Worm (Caenorhabditis elegans) whole organism, young adult: ENCODE measurements around the gene D1086.8.

Experiments used
- C06A6.2 ChIP-seq: fragments of 200-800 bp; sonication (Bioruptor generic); conservative IDR thresholded peaks from 2 replicates; pipeline ENCODE4 v1.3.6; 2022; ENCODE audit warnings: missing genetic modification characterization, missing compliant biosample characterization
- C17E4.6 ChIP-seq: fragments of 200-800 bp; sonication (Bioruptor generic); IDR thresholded peaks from 2 replicates; pipeline ENCODE4 v1.3.6; 2022; ENCODE audit warnings: missing genetic modification reagents, missing genetic modification characterization, missing compliant biosample characterization
- Y79H2A.3 ChIP-seq: fragments of 200-800 bp; sonication (Bioruptor generic); conservative IDR thresholded peaks from 2 replicates; pipeline ENCODE4 v1.3.6; 2022; ENCODE audit warnings: missing genetic modification reagents, missing genetic modification characterization, missing compliant biosample characterization
- ZK185.1 ChIP-seq: sonication (generic microtip); optimal IDR thresholded peaks from 2 replicates; lab custom pipeline; 2016; ENCODE audit warnings: mild to moderate bottlenecking, missing genetic modification characterization, missing compliant biosample characterization; ENCODE audit not compliant: poor library complexity, severe bottlenecking
- attf-6 ChIP-seq: fragments of 200-800 bp; sonication (Bioruptor generic); IDR thresholded peaks from 2 replicates; pipeline ENCODE4 v1.3.6; 2022; ENCODE audit warnings: missing genetic modification reagents, missing genetic modification characterization, missing compliant biosample characterization
- ccch-3 ChIP-seq: fragments of 200-800 bp; sonication (Bioruptor generic); optimal IDR thresholded peaks from 2 replicates; lab custom pipeline; 2018; ENCODE audit warnings: mild to moderate bottlenecking, missing genetic modification characterization, missing compliant biosample characterization
- cebp-2 ChIP-seq: fragments of 200-800 bp; sonication (Bioruptor generic); IDR thresholded peaks from 2 replicates; pipeline ENCODE4 v1.3.6; 2022; ENCODE audit warnings: missing genetic modification characterization, missing compliant biosample characterization
- ceh-27 ChIP-seq: fragments of 200-800 bp; sonication (Bioruptor generic); optimal IDR thresholded peaks from 2 replicates; lab custom pipeline; 2018; ENCODE audit warnings: mild to moderate bottlenecking, missing genetic modification characterization, moderate library complexity, missing compliant biosample characterization
- ceh-40 ChIP-seq: fragments of 200-800 bp; sonication (Bioruptor generic); IDR thresholded peaks from 2 replicates; pipeline ENCODE4 v1.3.6; 2022; ENCODE audit warnings: missing genetic modification characterization, missing compliant biosample characterization
- ceh-79 ChIP-seq: sonication (generic microtip); optimal IDR thresholded peaks from 2 replicates; lab custom pipeline; 2017; ENCODE audit warnings: mild to moderate bottlenecking, missing genetic modification characterization, missing compliant biosample characterization
- ceh-91 ChIP-seq: fragments of 200-800 bp; sonication (Bioruptor generic); IDR thresholded peaks from 2 replicates; pipeline ENCODE4 v1.3.6; 2022; ENCODE audit warnings: missing genetic modification reagents, missing genetic modification characterization, missing compliant biosample characterization
- chd-7 ChIP-seq: sonication (generic microtip); optimal IDR thresholded peaks from 2 replicates; lab custom pipeline; 2016; ENCODE audit warnings: mild to moderate bottlenecking, missing genetic modification characterization, moderate library complexity, missing compliant biosample characterization
- dpff-1 ChIP-seq: sonication (generic microtip); optimal IDR thresholded peaks from 2 replicates; lab custom pipeline; 2017; ENCODE audit warnings: mild to moderate bottlenecking, missing genetic modification characterization, missing compliant biosample characterization
- egrh-3 ChIP-seq: fragments of 200-800 bp; sonication (Bioruptor generic); IDR thresholded peaks from 2 replicates; pipeline ENCODE4 v1.3.6; 2022; ENCODE audit warnings: missing genetic modification reagents, missing genetic modification characterization, missing compliant biosample characterization
- gei-17 ChIP-seq: fragments of 200-800 bp; sonication (Bioruptor generic); optimal IDR thresholded peaks from 2 replicates; lab custom pipeline; 2018; ENCODE audit warnings: mild to moderate bottlenecking, missing genetic modification characterization, missing compliant biosample characterization
- hmg-1.2 ChIP-seq: fragments of 200-800 bp; sonication (Bioruptor generic); IDR thresholded peaks from 2 replicates; pipeline ENCODE4 v1.3.6; 2022; ENCODE audit warnings: missing genetic modification reagents, missing genetic modification characterization, missing compliant biosample characterization
- let-526 ChIP-seq: fragments of 200-800 bp; sonication (Bioruptor generic); IDR thresholded peaks from 2 replicates; pipeline ENCODE4 v1.3.6; 2022; ENCODE audit warnings: missing genetic modification reagents, missing genetic modification characterization, missing compliant biosample characterization
- let-607 ChIP-seq, 2 experiments: fragments of 200-800 bp in 1 of 2; sonication (Bioruptor generic) in 1 of 2; sonication (generic microtip) in 1 of 2; optimal IDR thresholded peaks; 2 replicates each; lab custom pipeline; 2016 to 2018; ENCODE audit warnings: mild to moderate bottlenecking in 2 of 2, missing compliant biosample characterization in 2 of 2, missing genetic modification characterization in 2 of 2, moderate library complexity in 2 of 2, missing genotype in 1 of 2
- lsy-27 ChIP-seq: sonication (generic microtip); optimal IDR thresholded peaks from 2 replicates; lab custom pipeline; 2017; ENCODE audit warnings: missing genetic modification characterization, mild to moderate bottlenecking, missing compliant biosample characterization, antibody characterized with exemption, missing genotype, borderline replicate concordance; ENCODE audit not compliant: insufficient read depth
- madf-3 ChIP-seq: fragments of 200-800 bp; sonication (Bioruptor generic); IDR thresholded peaks from 2 replicates; pipeline ENCODE4 v1.3.6; 2022; ENCODE audit warnings: missing genetic modification reagents, missing genetic modification characterization, missing compliant biosample characterization
- madf-8 ChIP-seq: fragments of 200-800 bp; sonication (Bioruptor generic); conservative IDR thresholded peaks from 2 replicates; pipeline ENCODE4 v1.3.6; 2022; ENCODE audit warnings: missing genetic modification reagents, missing genetic modification characterization, missing compliant biosample characterization
- mcd-1 ChIP-seq: fragments of 200-800 bp; sonication (Bioruptor generic); IDR thresholded peaks from 2 replicates; pipeline ENCODE4 v1.3.6; 2022; ENCODE audit warnings: missing genetic modification reagents, missing genetic modification characterization, missing compliant biosample characterization
- mxl-1 ChIP-seq: sonication (generic microtip); optimal IDR thresholded peaks from 2 replicates; lab custom pipeline; 2016; ENCODE audit warnings: missing genetic modification characterization, missing compliant biosample characterization
- nfyb-1 ChIP-seq: fragments of 200-800 bp; sonication (Bioruptor generic); IDR thresholded peaks from 2 replicates; pipeline ENCODE4 v1.3.6; 2022; ENCODE audit warnings: missing genetic modification reagents, missing genetic modification characterization, missing compliant biosample characterization
- nhr-120 ChIP-seq: fragments of 200-800 bp; sonication (Bioruptor generic); IDR thresholded peaks from 2 replicates; pipeline ENCODE4 v1.3.6; 2022; ENCODE audit warnings: missing genetic modification characterization, missing compliant biosample characterization
- nhr-90 ChIP-seq: sonication (generic microtip); optimal IDR thresholded peaks from 2 replicates; lab custom pipeline; 2016; ENCODE audit warnings: missing genotype, mild to moderate bottlenecking, missing genetic modification characterization, missing compliant biosample characterization
- pbrm-1 ChIP-seq: fragments of 200-800 bp; sonication (Bioruptor generic); IDR thresholded peaks from 2 replicates; pipeline ENCODE4 v1.3.6; 2022; ENCODE audit warnings: missing genetic modification reagents, missing genetic modification characterization, missing compliant biosample characterization
- pha-4 ChIP-seq: fragments of 150-350 bp; sonication (generic microtip); optimal IDR thresholded peaks from 2 replicates; lab custom pipeline; 2014; ENCODE audit warnings: missing biosample characterization, missing genetic modification reagents, missing genetic modification characterization
- sdz-38 ChIP-seq: sonication (generic microtip); optimal IDR thresholded peaks from 2 replicates; lab custom pipeline; 2016; ENCODE audit warnings: missing genotype, missing genetic modification characterization, missing compliant biosample characterization
- snpc-1.3 ChIP-seq: sonication (generic microtip); optimal IDR thresholded peaks from 2 replicates; lab custom pipeline; 2017; ENCODE audit warnings: missing genetic modification characterization, mild to moderate bottlenecking, missing compliant biosample characterization, antibody characterized with exemption, moderate library complexity, missing genotype, missing genetic modification reagents; ENCODE audit not compliant: insufficient read depth
- snpc-3.4 ChIP-seq: sonication (generic microtip); optimal IDR thresholded peaks from 2 replicates; lab custom pipeline; 2017; ENCODE audit warnings: missing genetic modification characterization, mild to moderate bottlenecking, missing compliant biosample characterization, antibody characterized with exemption, moderate library complexity, missing genotype, missing genetic modification reagents
- tlf-1 ChIP-seq: fragments of 200-800 bp; sonication (Bioruptor generic); optimal IDR thresholded peaks from 2 replicates; lab custom pipeline; 2018; ENCODE audit warnings: mild to moderate bottlenecking, missing genetic modification characterization, missing compliant biosample characterization
- unc-130 ChIP-seq: sonication (generic microtip); optimal IDR thresholded peaks from 2 replicates; lab custom pipeline; 2016; ENCODE audit warnings: missing genetic modification reagents, missing genetic modification characterization, missing compliant biosample characterization
- ztf-22 ChIP-seq: fragments of 200-800 bp; sonication (Bioruptor generic); optimal IDR thresholded peaks from 2 replicates; lab custom pipeline; 2018; ENCODE audit warnings: mild to moderate bottlenecking, missing genetic modification characterization, moderate library complexity, missing compliant biosample characterization
- ztf-26 ChIP-seq: sonication (generic microtip); optimal IDR thresholded peaks from 2 replicates; lab custom pipeline; 2017; ENCODE audit warnings: missing genetic modification characterization, missing compliant biosample characterization
- ztf-28 ChIP-seq: fragments of 200-800 bp; sonication (Bioruptor generic); IDR thresholded peaks from 2 replicates; pipeline ENCODE4 v1.3.6; 2022; ENCODE audit warnings: missing genetic modification reagents, missing genetic modification characterization, missing compliant biosample characterization

D1086.8 gene

DNA sequence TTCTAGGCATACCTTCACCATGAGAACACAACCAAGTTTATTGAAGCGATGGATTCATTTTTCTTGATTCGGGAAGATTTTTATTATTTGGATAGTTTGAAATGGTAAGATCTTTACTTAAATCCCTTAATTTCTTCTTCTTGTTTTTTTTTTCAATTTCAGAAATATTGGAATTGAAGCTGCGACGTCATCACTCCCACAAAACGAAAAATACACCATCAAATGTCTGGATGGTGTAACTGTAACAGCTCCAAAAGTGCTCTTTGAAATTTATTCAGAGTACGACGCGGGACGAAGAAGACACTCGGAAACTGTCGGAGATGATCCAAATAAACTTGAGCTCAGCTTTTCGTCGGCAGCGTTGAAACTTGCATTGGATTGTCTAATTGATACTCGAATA, 29.5 kb upstream of the D1086.8 start, which contains the start of gene D1086.21:
TSS of gene D1086.21 (plus strand) at position 301 of the 400 bp plus-strand sequence.
- no peak for TF ChIP-seq nhr-90 (tag; lab: Kevin White, UChicago)
- no peak for TF ChIP-seq let-526 (GFP tag; lab: Robert Waterston, UW)
- TF ChIP-seq madf-8 (GFP tag; lab: Robert Waterston, UW): no peak
- TF ChIP-seq ZK185.1 (tag; lab: Kevin White, UChicago): no peak
- TF ChIP-seq egrh-3 (GFP tag; lab: Robert Waterston, UW): no peak
- TF ChIP-seq unc-130 (GFP tag; lab: Kevin White, UChicago): no peak
- TF ChIP-seq pha-4: no peak
- no peak for TF ChIP-seq ztf-26
- TF ChIP-seq dpff-1 (tag; lab: Kevin White, UChicago): no peak
- no peak for TF ChIP-seq chd-7
- no peak for TF ChIP-seq ceh-40 (GFP tag; lab: Robert Waterston, UW)
- no peak for TF ChIP-seq C17E4.6 (GFP tag; lab: Robert Waterston, UW)
- no peak for TF ChIP-seq ceh-27 (GFP tag; lab: Kevin White, UChicago)
- TF ChIP-seq gei-17 (GFP tag; lab: Kevin White, UChicago): no peak
- TF ChIP-seq pbrm-1 (GFP tag; lab: Robert Waterston, UW): no peak
- no peak for TF ChIP-seq ztf-22 (GFP tag; lab: Kevin White, UChicago)
- TF ChIP-seq attf-6 (GFP tag; lab: Robert Waterston, UW): no peak
- no peak for TF ChIP-seq snpc-3.4 (tag; lab: Kevin White, UChicago)
- no peak for TF ChIP-seq lsy-27 (tag; lab: Kevin White, UChicago)

DNA sequence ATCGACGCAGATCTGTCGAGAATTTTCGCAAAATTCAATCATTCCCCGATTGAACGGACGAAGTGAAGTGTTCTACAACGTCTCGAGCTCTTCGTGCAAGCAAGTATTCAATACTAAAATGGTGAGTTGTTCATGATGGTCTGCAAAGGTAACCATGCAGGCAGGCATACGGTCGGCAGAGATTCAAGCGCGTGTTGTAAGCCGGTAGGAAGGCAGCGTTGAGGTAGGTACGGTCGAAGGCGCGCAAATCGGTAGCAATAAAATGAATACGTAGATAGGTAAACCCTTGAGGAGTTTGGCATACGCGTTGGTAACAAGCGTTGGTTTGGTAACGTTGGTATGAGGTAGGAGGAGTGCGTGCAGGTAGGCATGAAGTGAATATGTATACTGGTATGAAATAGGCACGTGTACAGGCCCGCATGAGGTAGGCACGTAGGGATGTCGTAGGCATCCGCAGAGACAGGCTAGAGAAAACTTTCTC, 26.0 kb upstream of the D1086.8 start, which contains the start of gene D1086.17:
TSS of gene D1086.17 (plus strand) at position 51 of the 481 bp plus-strand sequence.
- no peak for TF ChIP-seq dpff-1 (tag; lab: Kevin White, UChicago)
- TF ChIP-seq let-607 (tag; optimal IDR thresholded peaks at IDR 0.05; lab: Kevin White, UChicago): no peak
- TF ChIP-seq mxl-1 (tag; lab: Kevin White, UChicago): no peak
- TF ChIP-seq C06A6.2 (GFP tag; lab: Robert Waterston, UW): no peak
- no peak for TF ChIP-seq madf-3 (GFP tag; lab: Robert Waterston, UW)
- TF ChIP-seq ceh-79 (tag; lab: Kevin White, UChicago): no peak
- TF ChIP-seq ceh-91 (GFP tag; lab: Robert Waterston, UW): no peak
- no peak for TF ChIP-seq pha-4
- TF ChIP-seq cebp-2: no peak
- TF ChIP-seq nhr-120 (GFP tag; lab: Robert Waterston, UW): no peak

DNA sequence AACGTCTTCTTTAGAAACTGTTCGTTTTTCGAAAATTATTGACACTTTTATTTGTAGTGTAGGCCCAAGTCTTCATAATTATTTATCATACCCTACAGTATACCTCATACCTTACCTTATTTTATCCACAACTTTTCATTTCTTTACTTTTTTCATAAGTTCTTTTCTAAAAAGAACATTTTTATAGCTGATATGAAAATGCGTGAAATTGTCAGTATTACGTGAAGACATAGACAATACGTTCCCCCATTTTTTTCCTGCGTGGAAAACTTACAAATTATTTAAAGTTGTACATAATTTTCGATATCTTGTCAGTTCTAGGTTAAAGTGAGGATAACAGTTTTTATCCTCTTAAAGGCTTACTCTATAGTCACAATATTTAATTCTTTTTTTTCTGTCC, 24.0 kb upstream of the D1086.8 start:
- TF ChIP-seq hmg-1.2 (no peak), snpc-1.3 (tag; lab: Kevin White, UChicago) (no peak), mcd-1 (GFP tag; lab: Robert Waterston, UW) (no peak), sdz-38 (tag; lab: Kevin White, UChicago) (no peak), mxl-1 (tag; lab: Kevin White, UChicago) (no peak), ceh-40 (GFP tag; lab: Robert Waterston, UW) (no peak), nfyb-1 (GFP tag; lab: Robert Waterston, UW) (no peak)

DNA sequence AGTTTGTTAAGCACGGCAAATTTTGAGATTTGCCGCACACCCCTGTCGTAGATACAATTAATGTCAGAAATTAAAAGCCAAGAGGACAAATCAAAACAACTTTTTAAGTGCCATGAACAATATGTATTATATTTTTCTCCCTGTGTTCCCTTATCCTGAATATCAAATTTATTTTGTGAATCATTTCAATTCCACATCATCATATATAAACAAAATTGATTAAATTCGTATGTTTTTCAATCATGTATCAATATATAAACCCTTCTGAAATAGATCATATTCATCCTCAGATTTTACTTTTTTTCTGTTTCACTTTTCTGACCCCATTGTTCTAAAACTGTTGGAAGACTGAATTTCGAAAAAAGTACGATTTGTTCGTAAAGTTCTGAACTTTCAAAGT, 19.7 kb upstream of the D1086.8 start, which contains the start of gene D1086.11:
TSS of gene D1086.11 (plus strand) at position 301 of the 400 bp plus-strand sequence.
- TF ChIP-seq ccch-3 (GFP tag; lab: Kevin White, UChicago) (no peak), ztf-28 (GFP tag; lab: Robert Waterston, UW) (no peak), madf-3 (GFP tag; lab: Robert Waterston, UW) (no peak), Y79H2A.3 (no peak), tlf-1 (GFP tag; lab: Kevin White, UChicago) (no peak), mxl-1 (tag; lab: Kevin White, UChicago) (no peak), chd-7 (no peak)
